Worm (Caenorhabditis elegans) whole organism, late embryonic: ENCODE data around the gene nlr-1.

Experiments used
- C08G9.2 ChIP-seq: sonication (generic microtip); optimal IDR thresholded peaks from 2 replicates; lab custom pipeline; 2016; ENCODE audit warnings: mild to moderate bottlenecking, missing genetic modification characterization, moderate library complexity, missing compliant biosample characterization
- F13H6.1 ChIP-seq: sonication (generic microtip); optimal IDR thresholded peaks from 2 replicates; lab custom pipeline; 2016; ENCODE audit warnings: missing genetic modification characterization, missing compliant biosample characterization
- K02D7.2 ChIP-seq: sonication (generic microtip); optimal IDR thresholded peaks from 2 replicates; lab custom pipeline; 2017; ENCODE audit warnings: mild to moderate bottlenecking, missing genetic modification characterization, missing compliant biosample characterization
- K09A11.1 ChIP-seq: sonication (generic microtip); optimal IDR thresholded peaks from 2 replicates; lab custom pipeline; 2017; ENCODE audit warnings: antibody characterized with exemption, mild to moderate bottlenecking, missing genetic modification characterization, missing compliant biosample characterization; ENCODE audit not compliant: insufficient read depth
- Y22D7AL.16 ChIP-seq: sonication (generic microtip); optimal IDR thresholded peaks from 2 replicates; lab custom pipeline; 2016; ENCODE audit warnings: missing genetic modification characterization, missing compliant biosample characterization
- ahr-1 ChIP-seq: sonication (generic microtip); optimal IDR thresholded peaks from 2 replicates; lab custom pipeline; 2016; ENCODE audit warnings: missing genetic modification characterization, missing compliant biosample characterization
- ama-1 ChIP-seq: fragments of 150-350 bp; optimal IDR thresholded peaks from 2 replicates; lab custom pipeline; 2014
- ceh-18 ChIP-seq: sonication (generic microtip); optimal IDR thresholded peaks from 2 replicates; lab custom pipeline; 2016; ENCODE audit warnings: missing genetic modification characterization, missing compliant biosample characterization
- ceh-19 ChIP-seq: fragments of 200-800 bp; sonication (Bioruptor generic); optimal IDR thresholded peaks from 2 replicates; lab custom pipeline; 2018; ENCODE audit warnings: mild to moderate bottlenecking, missing genetic modification characterization, missing compliant biosample characterization
- ceh-22 ChIP-seq: sonication (generic microtip); optimal IDR thresholded peaks from 2 replicates; lab custom pipeline; 2017; ENCODE audit warnings: missing biosample characterization, missing genetic modification characterization
- ceh-24 ChIP-seq: sonication (generic microtip); optimal IDR thresholded peaks from 2 replicates; lab custom pipeline; 2016; ENCODE audit warnings: mild to moderate bottlenecking, missing genetic modification characterization, missing compliant biosample characterization
- ceh-34 ChIP-seq: sonication (generic microtip); optimal IDR thresholded peaks from 2 replicates; lab custom pipeline; 2016; ENCODE audit warnings: mild to moderate bottlenecking, missing genetic modification characterization, missing compliant biosample characterization
- ceh-45 ChIP-seq: fragments of 200-800 bp; sonication (Bioruptor generic); IDR thresholded peaks from 2 replicates; pipeline ENCODE4 v1.3.6; 2022; ENCODE audit warnings: missing genetic modification reagents, missing genetic modification characterization, missing compliant biosample characterization
- ceh-6 ChIP-seq: fragments of 200-800 bp; sonication (Bioruptor generic); optimal IDR thresholded peaks from 2 replicates; lab custom pipeline; 2018; ENCODE audit warnings: mild to moderate bottlenecking, missing genetic modification characterization, missing compliant biosample characterization
- ceh-9 ChIP-seq: sonication (generic microtip); optimal IDR thresholded peaks from 2 replicates; lab custom pipeline; 2016; ENCODE audit warnings: mild to moderate bottlenecking, missing genetic modification characterization, inconsistent platforms, missing compliant biosample characterization
- che-1 ChIP-seq: sonication (generic microtip); optimal IDR thresholded peaks from 2 replicates; lab custom pipeline; 2016; ENCODE audit warnings: mild to moderate bottlenecking, missing genetic modification characterization, missing compliant biosample characterization
- dve-1 ChIP-seq: sonication (generic microtip); optimal IDR thresholded peaks from 2 replicates; lab custom pipeline; 2017; ENCODE audit warnings: antibody characterized with exemption, mild to moderate bottlenecking, missing genetic modification characterization, missing compliant biosample characterization
- elt-2 ChIP-seq: sonication (generic microtip); optimal IDR thresholded peaks from 2 replicates; lab custom pipeline; 2016; ENCODE audit warnings: missing genetic modification reagents, missing genetic modification characterization, missing compliant biosample characterization
- elt-4 ChIP-seq: sonication (generic microtip); optimal IDR thresholded peaks from 2 replicates; lab custom pipeline; 2016; ENCODE audit warnings: missing genetic modification characterization, missing compliant biosample characterization
- fax-1 ChIP-seq: sonication (generic microtip); optimal IDR thresholded peaks from 2 replicates; lab custom pipeline; 2016; ENCODE audit warnings: missing genotype, missing genetic modification characterization, missing compliant biosample characterization
- gmeb-2 ChIP-seq: sonication (generic microtip); optimal IDR thresholded peaks from 2 replicates; lab custom pipeline; 2016; ENCODE audit warnings: missing genetic modification characterization, inconsistent platforms, missing compliant biosample characterization
- hlh-6 ChIP-seq: sonication (generic microtip); optimal IDR thresholded peaks from 2 replicates; lab custom pipeline; 2016; ENCODE audit warnings: missing genotype, missing genetic modification characterization, missing compliant biosample characterization
- madf-2 ChIP-seq: sonication (generic microtip); optimal IDR thresholded peaks from 2 replicates; lab custom pipeline; 2017; ENCODE audit warnings: missing genetic modification characterization, missing compliant biosample characterization
- nfya-1 ChIP-seq: sonication (generic microtip); optimal IDR thresholded peaks from 2 replicates; lab custom pipeline; 2017; ENCODE audit warnings: missing genetic modification characterization, mild to moderate bottlenecking, missing compliant biosample characterization, antibody characterized with exemption, moderate library complexity
- nhr-11 ChIP-seq: fragments of 150-350 bp; optimal IDR thresholded peaks from 2 replicates; lab custom pipeline; 2014; ENCODE audit warnings: missing biosample characterization, missing genetic modification characterization
- npax-4 ChIP-seq: sonication (generic microtip); optimal IDR thresholded peaks from 2 replicates; lab custom pipeline; 2016; ENCODE audit warnings: missing genetic modification characterization, missing compliant biosample characterization
- odd-2 ChIP-seq: sonication (generic microtip); optimal IDR thresholded peaks from 2 replicates; lab custom pipeline; 2017; ENCODE audit warnings: antibody characterized with exemption, mild to moderate bottlenecking, missing genetic modification characterization, missing compliant biosample characterization
- pag-3 ChIP-seq: sonication (generic microtip); optimal IDR thresholded peaks from 2 replicates; lab custom pipeline; 2016; ENCODE audit warnings: missing compliant biosample characterization, missing genetic modification characterization, borderline replicate concordance
- pax-1 ChIP-seq: fragments of 150-350 bp; optimal IDR thresholded peaks from 2 replicates; lab custom pipeline; 2014; ENCODE audit warnings: missing biosample characterization, missing genetic modification characterization
- pha-2 ChIP-seq: sonication (generic microtip); optimal IDR thresholded peaks from 2 replicates; lab custom pipeline; 2017; ENCODE audit warnings: mild to moderate bottlenecking, missing genetic modification characterization, missing compliant biosample characterization
- pha-4 ChIP-seq: fragments of 150-350 bp; optimal IDR thresholded peaks from 2 replicates; lab custom pipeline; 2018; ENCODE audit warnings: missing biosample characterization, missing genetic modification reagents, missing genetic modification characterization
- ref-2 ChIP-seq: sonication (generic microtip); optimal IDR thresholded peaks from 2 replicates; lab custom pipeline; 2016; ENCODE audit warnings: missing genetic modification characterization, missing compliant biosample characterization
- rnt-1 ChIP-seq: sonication (generic microtip); optimal IDR thresholded peaks from 2 replicates; lab custom pipeline; 2016; ENCODE audit warnings: missing genetic modification characterization, missing compliant biosample characterization
- sox-4 ChIP-seq: sonication (generic microtip); optimal IDR thresholded peaks from 2 replicates; lab custom pipeline; 2017; ENCODE audit warnings: mild to moderate bottlenecking, missing genetic modification characterization, inconsistent platforms, missing compliant biosample characterization
- syd-9 ChIP-seq: sonication (generic microtip); optimal IDR thresholded peaks from 2 replicates; lab custom pipeline; 2016; ENCODE audit warnings: mild to moderate bottlenecking, missing genetic modification characterization, moderate library complexity, missing compliant biosample characterization
- tbx-2 ChIP-seq: sonication (generic microtip); optimal IDR thresholded peaks from 2 replicates; lab custom pipeline; 2016; ENCODE audit warnings: missing genetic modification characterization, missing compliant biosample characterization
- unc-3 ChIP-seq, 2 experiments: fragments of 200-800 bp in 1 of 2; sonication (Bioruptor generic) in 1 of 2; sonication (generic microtip) in 1 of 2; conservative IDR thresholded peaks in 1 of 2; optimal IDR thresholded peaks in 1 of 2; 2 replicates each; pipeline versions ENCODE4 v1.3.6 to Lab custom; 2016 to 2022; ENCODE audit warnings: missing compliant biosample characterization in 2 of 2, missing genetic modification characterization in 2 of 2, missing genetic modification reagents in 1 of 2
- unc-42 ChIP-seq: sonication (generic microtip); optimal IDR thresholded peaks from 2 replicates; lab custom pipeline; 2016; ENCODE audit warnings: missing genotype, missing genetic modification characterization, missing compliant biosample characterization
- unc-55 ChIP-seq: sonication (generic microtip); optimal IDR thresholded peaks from 2 replicates; lab custom pipeline; 2017; ENCODE audit warnings: missing biosample characterization, missing genetic modification reagents, missing genetic modification characterization
- unc-86 ChIP-seq: sonication (generic microtip); optimal IDR thresholded peaks from 2 replicates; lab custom pipeline; 2016; ENCODE audit warnings: missing genetic modification characterization, missing compliant biosample characterization
- zip-5 ChIP-seq: sonication (generic microtip); optimal IDR thresholded peaks from 2 replicates; lab custom pipeline; 2016; ENCODE audit warnings: missing genetic modification characterization, missing compliant biosample characterization
- ztf-16 ChIP-seq: sonication (generic microtip); optimal IDR thresholded peaks from 2 replicates; lab custom pipeline; 2017; ENCODE audit warnings: missing genetic modification characterization, missing compliant biosample characterization

Gene nlr-1

DNA sequence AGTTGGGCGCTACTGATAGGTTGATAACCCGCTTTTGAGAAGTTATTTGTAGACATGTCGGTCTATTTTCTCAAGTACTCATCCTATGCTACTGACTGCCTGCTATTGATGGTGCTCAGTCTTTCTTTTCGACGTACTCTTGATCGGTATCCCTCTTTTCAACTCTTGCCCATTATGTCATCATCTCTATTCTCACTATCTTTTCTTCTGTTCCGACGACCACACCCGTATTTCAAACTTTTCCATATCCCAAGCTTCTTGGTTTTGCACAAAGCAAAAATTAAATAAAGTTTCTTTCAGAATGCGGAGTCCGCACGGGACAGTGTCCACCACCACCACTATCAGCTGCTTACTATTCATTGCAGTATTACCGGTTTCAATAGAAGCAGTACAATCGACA lies 24.8 kb upstream of the nlr-1 start, which contains the start of gene F35G2.1:
Gene F35G2.1, plus strand, starts transcription at position 301 of the 400 bp plus-strand sequence.
- no peak for TF ChIP-seq ceh-6 (GFP tag; lab: Kevin White, UChicago)
- TF ChIP-seq tbx-2 (tag; lab: Kevin White, UChicago) = no peak
- TF ChIP-seq pax-1 (tag; lab: Kevin White, UChicago) = no peak
- TF ChIP-seq gmeb-2 (tag; lab: Kevin White, UChicago) = no peak
- TF ChIP-seq F13H6.1 (tag; lab: Kevin White, UChicago) = no peak
- TF ChIP-seq elt-4 (tag; lab: Kevin White, UChicago) = no peak
- TF ChIP-seq npax-4 (tag; lab: Kevin White, UChicago) = no peak
- no peak for TF ChIP-seq sox-4

DNA sequence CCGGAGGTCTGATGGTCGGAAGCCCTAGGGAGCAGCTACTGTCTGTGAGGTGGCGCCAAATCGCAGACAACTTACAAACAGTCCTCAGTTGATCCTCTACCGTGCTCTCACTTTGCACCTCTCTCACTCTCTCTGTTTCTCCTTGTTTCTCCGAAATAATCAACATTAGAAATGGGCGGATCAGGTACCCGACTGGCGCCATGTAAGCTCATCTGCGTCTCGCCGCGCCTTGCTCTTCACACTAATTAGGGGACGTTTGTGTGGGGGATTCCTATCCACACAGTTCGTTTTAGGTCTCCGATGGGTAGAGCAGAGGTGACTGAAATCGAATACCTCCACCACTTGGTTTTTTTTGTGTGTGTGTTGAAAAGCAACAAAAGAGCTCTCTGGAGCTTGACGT lies 23.9 kb upstream of the nlr-1 start:
- TF ChIP-seq hlh-6 (tag; lab: Kevin White, UChicago) (no peak), dve-1 (tag; lab: Kevin White, UChicago) (no peak), nhr-11 (tag; lab: Kevin White, UChicago) (no peak), npax-4 (tag; lab: Kevin White, UChicago) (no peak), ceh-22 (tag; lab: Kevin White, UChicago) (no peak), tbx-2 (tag; lab: Kevin White, UChicago) (no peak), Y22D7AL.16 (tag; lab: Kevin White, UChicago) (no peak), elt-2 (no peak), ahr-1 (tag; lab: Kevin White, UChicago) (no peak), ceh-6 (GFP tag; lab: Kevin White, UChicago) (no peak), syd-9 (tag; lab: Kevin White, UChicago) (no peak), ama-1 (lab: Kevin White, UChicago) (no peak), K02D7.2 (no peak), ztf-16 (tag; lab: Kevin White, UChicago) (no peak), ceh-34 (tag; lab: Kevin White, UChicago) (no peak)

DNA sequence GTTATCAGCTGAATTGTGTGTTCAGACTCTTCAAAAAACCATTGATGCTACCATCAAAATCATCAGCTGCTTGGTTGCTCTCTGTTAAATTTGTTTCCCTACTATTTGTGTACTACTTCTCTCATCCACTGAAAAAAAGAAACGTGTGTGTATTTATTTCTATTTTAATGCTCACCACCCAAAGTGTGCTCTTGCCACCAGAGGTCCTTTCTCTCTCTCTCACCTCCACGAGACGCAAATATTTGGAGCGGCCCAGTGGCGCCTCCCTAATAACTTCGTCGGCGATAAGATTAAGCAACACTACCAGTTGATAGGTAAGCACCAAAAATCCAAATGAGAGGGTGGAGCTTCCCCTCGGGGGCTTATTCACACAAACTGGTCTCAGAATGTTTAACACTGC lies 22.7 kb upstream of the nlr-1 start:
- no peak for TF ChIP-seq elt-4 (tag; lab: Kevin White, UChicago)
- TF ChIP-seq C08G9.2 (tag; lab: Kevin White, UChicago) = peak; percentile 6

DNA sequence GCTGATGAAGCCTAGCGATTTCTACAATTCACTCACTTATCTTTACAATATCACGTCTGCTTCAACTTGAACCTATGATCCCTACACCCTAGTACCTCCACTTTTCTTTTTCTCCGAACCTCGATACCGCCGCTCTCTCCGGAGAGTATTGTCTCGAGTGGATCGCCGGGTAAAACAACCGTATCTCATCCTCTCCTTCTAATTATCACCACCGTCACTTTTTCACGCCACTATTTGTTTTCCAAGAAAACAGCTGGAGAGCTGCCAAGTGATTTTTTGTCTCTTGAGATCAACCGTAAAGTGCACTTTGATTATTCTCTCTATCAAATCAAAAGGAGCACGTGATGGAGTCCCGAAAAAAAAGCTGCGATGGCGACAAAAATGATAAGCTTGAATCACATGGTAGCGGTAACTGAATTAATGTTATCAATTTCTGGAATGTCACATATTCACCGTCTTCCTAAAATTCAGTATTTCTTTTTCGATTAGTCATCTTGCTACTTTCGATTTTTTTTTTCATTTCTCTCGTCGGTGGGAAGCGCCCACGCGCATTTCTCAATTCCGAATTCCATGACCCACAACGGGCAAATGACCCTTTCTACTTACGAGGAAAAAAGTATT lies 21.5 kb upstream of the nlr-1 start:
- TF ChIP-seq nfya-1 (tag; lab: Kevin White, UChicago) (no peak), hlh-6 (tag; lab: Kevin White, UChicago) (no peak), pag-3 (tag; lab: Kevin White, UChicago) (no peak), ahr-1 (tag; lab: Kevin White, UChicago) (no peak), elt-2 (no peak), pha-4 (no peak), dve-1 (tag; lab: Kevin White, UChicago) (no peak), che-1 (tag; lab: Kevin White, UChicago) (no peak), fax-1 (tag; lab: Kevin White, UChicago) (no peak), zip-5 (no peak), ceh-9 (no peak), unc-42 (tag; lab: Kevin White, UChicago) (no peak), ceh-19 (GFP tag; lab: Kevin White, UChicago) (no peak), ref-2 (no peak), ceh-45 (no peak), ceh-24 (tag; lab: Kevin White, UChicago) (no peak), sox-4 (no peak)

DNA sequence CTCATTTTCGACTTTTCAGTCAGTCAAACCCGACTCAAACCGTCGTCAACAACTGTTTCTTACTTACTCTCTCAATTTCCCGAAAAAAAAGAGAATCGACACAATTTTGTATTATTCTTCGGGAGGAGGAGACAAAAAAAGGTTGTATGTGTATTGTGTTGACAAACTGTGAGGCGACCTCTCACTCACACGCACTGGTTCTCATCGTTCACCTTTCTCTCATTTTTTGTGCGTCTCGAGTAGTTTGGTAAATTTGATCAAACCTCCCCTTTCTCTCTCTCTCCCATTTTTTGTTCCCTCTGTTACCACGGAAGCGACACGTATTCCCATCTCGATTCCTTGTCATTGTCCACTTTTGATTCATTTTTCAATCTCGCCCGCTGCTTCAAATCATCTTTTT lies 20.7 kb upstream of the nlr-1 start:
- no peak for TF ChIP-seq zip-5
- TF ChIP-seq nhr-11 (tag; lab: Kevin White, UChicago) = no peak
- no peak for TF ChIP-seq Y22D7AL.16 (tag; lab: Kevin White, UChicago)
- TF ChIP-seq npax-4 (tag; lab: Kevin White, UChicago) = no peak
- TF ChIP-seq ceh-22 (tag; lab: Kevin White, UChicago) = no peak
- no peak for TF ChIP-seq ceh-45
- TF ChIP-seq unc-86 (tag; lab: Kevin White, UChicago) = no peak
- no peak for TF ChIP-seq ceh-24 (tag; lab: Kevin White, UChicago)
- TF ChIP-seq odd-2 (tag; lab: Kevin White, UChicago) = no peak
- TF ChIP-seq unc-55 (GFP tag; lab: Kevin White, UChicago) = no peak
- no peak for TF ChIP-seq ceh-18
- no peak for TF ChIP-seq C08G9.2 (tag; lab: Kevin White, UChicago)
- TF ChIP-seq rnt-1 (tag; lab: Kevin White, UChicago) = no peak
- TF ChIP-seq pha-2 (tag; lab: Kevin White, UChicago) = no peak
- no peak for TF ChIP-seq unc-3 (GFP tag; conservative IDR thresholded peaks at IDR 0.05; lab: Robert Waterston, UW)
- TF ChIP-seq unc-3 (tag; optimal IDR thresholded peaks at IDR 0.05; lab: Kevin White, UChicago) = no peak
- TF ChIP-seq pax-1 (tag; lab: Kevin White, UChicago) = no peak
- no peak for TF ChIP-seq madf-2 (tag; lab: Kevin White, UChicago)
- no peak for TF ChIP-seq K09A11.1
